Fruit fly (Drosophila melanogaster) whole organism, embryonic: ENCODE measurements around the gene Ten-m.

Source experiments
- CG10267 ChIP-seq: fragments of 200-800 bp; sonication (Bioruptor generic); optimal IDR thresholded peaks from 2 replicates; lab custom pipeline; 2018; ENCODE audit warnings: missing biosample characterization, mild to moderate bottlenecking, missing genetic modification characterization, moderate library complexity
- CG10565 ChIP-seq: fragments of 200-800 bp; sonication (Bioruptor generic); optimal IDR thresholded peaks from 3 replicates; lab custom pipeline; 2016; ENCODE audit warnings: missing biosample characterization, mild to moderate bottlenecking, missing genetic modification characterization
- CG11085 ChIP-seq: fragments of 200-800 bp; sonication (Bioruptor generic); IDR thresholded peaks from 2 replicates; pipeline ENCODE4 v1.3.6; 2022; ENCODE audit warnings: missing biosample characterization, missing genetic modification characterization
- CG11456 ChIP-seq: fragments of 200-800 bp; sonication (Bioruptor generic); IDR thresholded peaks from 3 replicates; pipeline ENCODE4 v1.3.6; 2022; ENCODE audit warnings: missing biosample characterization, missing genetic modification characterization
- CG12219 ChIP-seq: fragments of 200-800 bp; sonication (Bioruptor generic); optimal IDR thresholded peaks from 3 replicates; lab custom pipeline; 2018; ENCODE audit warnings: missing biosample characterization, mild to moderate bottlenecking, missing genetic modification characterization
- CG14014 ChIP-seq: fragments of 200-800 bp; sonication (Bioruptor generic); IDR thresholded peaks from 2 replicates; pipeline ENCODE4 v1.3.6; 2022; ENCODE audit warnings: missing biosample characterization, missing genetic modification characterization
- CG1603 ChIP-seq: fragments of 200-800 bp; sonication (Bioruptor generic); optimal IDR thresholded peaks from 2 replicates; lab custom pipeline; 2019; ENCODE audit warnings: missing biosample characterization, mild to moderate bottlenecking, missing genetic modification characterization, moderate library complexity
- CG16779 ChIP-seq: fragments of 200-800 bp; sonication (Bioruptor generic); IDR thresholded peaks from 2 replicates; pipeline ENCODE4 v1.3.6; 2022; ENCODE audit warnings: missing biosample characterization, missing genetic modification characterization
- CG18011 ChIP-seq: fragments of 200-800 bp; sonication (Bioruptor generic); optimal IDR thresholded peaks from 2 replicates; lab custom pipeline; 2017; ENCODE audit warnings: missing biosample characterization, missing genetic modification characterization, mild to moderate bottlenecking, moderate library complexity, missing genotype
- CG2199 ChIP-seq: fragments of 200-800 bp; sonication (Bioruptor generic); IDR thresholded peaks from 3 replicates; pipeline ENCODE4 v1.3.6; 2022; ENCODE audit warnings: missing biosample characterization, missing genetic modification characterization
- CG2889 ChIP-seq: fragments of 200-800 bp; sonication (Bioruptor generic); IDR thresholded peaks from 3 replicates; pipeline ENCODE4 v1.3.6; 2022; ENCODE audit warnings: missing biosample characterization, missing genetic modification characterization
- CG30403 ChIP-seq: fragments of 200-800 bp; sonication (Bioruptor generic); optimal IDR thresholded peaks from 3 replicates; lab custom pipeline; 2016; ENCODE audit warnings: missing biosample characterization, missing genetic modification characterization
- CG31388 ChIP-seq: fragments of 200-800 bp; sonication (Bioruptor generic); optimal IDR thresholded peaks from 2 replicates; lab custom pipeline; 2016; ENCODE audit warnings: missing biosample characterization, missing genetic modification characterization
- CG3838 ChIP-seq: fragments of 200-800 bp; sonication (Bioruptor generic); optimal IDR thresholded peaks from 3 replicates; lab custom pipeline; 2016; ENCODE audit warnings: missing biosample characterization, missing genetic modification characterization
- CG6254 ChIP-seq: fragments of 200-800 bp; sonication (Bioruptor generic); optimal IDR thresholded peaks from 3 replicates; lab custom pipeline; 2017; ENCODE audit warnings: mild to moderate bottlenecking, missing biosample characterization, missing genetic modification reagents, missing genetic modification characterization
- CG6689 ChIP-seq: fragments of 200-800 bp; sonication (Bioruptor generic); IDR thresholded peaks from 2 replicates; pipeline ENCODE4 v1.3.6; 2022; ENCODE audit warnings: missing biosample characterization, missing genetic modification characterization
- CG6765 ChIP-seq: fragments of 200-800 bp; sonication (Bioruptor generic); optimal IDR thresholded peaks from 3 replicates; lab custom pipeline; 2017; ENCODE audit warnings: missing biosample characterization, mild to moderate bottlenecking, missing genetic modification characterization
- CG6813 ChIP-seq: fragments of 200-800 bp; sonication (Bioruptor generic); optimal IDR thresholded peaks from 2 replicates; lab custom pipeline; 2017; ENCODE audit warnings: missing biosample characterization, missing genetic modification characterization, mild to moderate bottlenecking, moderate library complexity, missing genetic modification reagents
- CG7556 ChIP-seq: fragments of 200-800 bp; sonication (Bioruptor generic); optimal IDR thresholded peaks from 2 replicates; lab custom pipeline; 2017; ENCODE audit warnings: missing biosample characterization, mild to moderate bottlenecking, missing genetic modification characterization
- CG8478 ChIP-seq: fragments of >200 bp; optimal IDR thresholded peaks from 2 replicates; lab custom pipeline; 2018
- Dll ChIP-seq: fragments of 200-800 bp; sonication (Bioruptor generic); IDR thresholded peaks from 4 replicates; pipeline ENCODE4 v1.3.6; 2022; ENCODE audit warnings: missing biosample characterization, missing genetic modification characterization; ENCODE audit not compliant: partially characterized antibody
- Dp ChIP-seq: fragments of 200-800 bp; sonication (Bioruptor generic); optimal IDR thresholded peaks from 2 replicates; lab custom pipeline; 2018; ENCODE audit warnings: missing biosample characterization, mild to moderate bottlenecking, missing genetic modification characterization, moderate library complexity
- Ets97D ChIP-seq: fragments of 200-800 bp; sonication (Bioruptor generic); optimal IDR thresholded peaks from 3 replicates; lab custom pipeline; 2016; ENCODE audit warnings: missing biosample characterization, missing genetic modification characterization
- Gug ChIP-seq: fragments of 200-800 bp; sonication (Bioruptor generic); IDR thresholded peaks from 4 replicates; pipeline ENCODE4 v1.3.6; 2022; ENCODE audit warnings: missing biosample characterization, missing genetic modification characterization
- Hmx ChIP-seq: fragments of 200-800 bp; sonication (Bioruptor generic); optimal IDR thresholded peaks from 2 replicates; lab custom pipeline; 2016; ENCODE audit warnings: missing biosample characterization, missing genetic modification characterization
- Meics ChIP-seq: fragments of 200-800 bp; sonication (Bioruptor generic); optimal IDR thresholded peaks from 2 replicates; lab custom pipeline; 2017; ENCODE audit warnings: missing biosample characterization, mild to moderate bottlenecking, missing genetic modification characterization
- Myb ChIP-seq: fragments of 200-800 bp; sonication (Bioruptor generic); optimal IDR thresholded peaks from 2 replicates; lab custom pipeline; 2016; ENCODE audit warnings: missing biosample characterization, missing genetic modification characterization
- Nf-YB ChIP-seq: fragments of 200-800 bp; sonication (Bioruptor generic); optimal IDR thresholded peaks from 3 replicates; lab custom pipeline; 2019; ENCODE audit warnings: missing biosample characterization, mild to moderate bottlenecking, missing genetic modification characterization, moderate library complexity
- Opbp ChIP-seq: fragments of 200-800 bp; sonication (Bioruptor generic); IDR thresholded peaks from 3 replicates; pipeline ENCODE4 v1.3.6; 2022; ENCODE audit warnings: missing biosample characterization, missing genetic modification characterization; ENCODE audit not compliant: partially characterized antibody
- Optix ChIP-seq: fragments of 200-800 bp; sonication (Bioruptor generic); IDR thresholded peaks from 3 replicates; pipeline ENCODE4 v1.3.6; 2022; ENCODE audit warnings: missing biosample characterization, missing genetic modification characterization
- Sry-δ ChIP-seq: fragments of 200-800 bp; sonication (Bioruptor generic); optimal IDR thresholded peaks from 2 replicates; lab custom pipeline; 2016; ENCODE audit warnings: missing biosample characterization, missing genetic modification characterization
- YL-1 ChIP-seq: fragments of 200-800 bp; sonication (Bioruptor generic); optimal IDR thresholded peaks from 3 replicates; lab custom pipeline; 2017; ENCODE audit warnings: missing biosample characterization, mild to moderate bottlenecking, missing genetic modification characterization
- al ChIP-seq: fragments of 200-800 bp; sonication (Bioruptor generic); IDR thresholded peaks from 2 replicates; pipeline ENCODE4 v1.3.6; 2022; ENCODE audit warnings: missing biosample characterization, missing genetic modification characterization
- ap ChIP-seq: fragments of 200-800 bp; sonication (Bioruptor generic); IDR thresholded peaks from 2 replicates; pipeline ENCODE4 v1.3.6; 2022; ENCODE audit warnings: missing biosample characterization, missing genetic modification characterization
- cato ChIP-seq: fragments of 200-800 bp; sonication (Bioruptor generic); optimal IDR thresholded peaks from 2 replicates; lab custom pipeline; 2016; ENCODE audit warnings: missing biosample characterization, missing genetic modification characterization, borderline replicate concordance
- cg ChIP-seq: fragments of 200-800 bp; sonication (Bioruptor generic); optimal IDR thresholded peaks from 3 replicates; lab custom pipeline; 2019; ENCODE audit warnings: missing biosample characterization, mild to moderate bottlenecking, missing genetic modification characterization, moderate library complexity
- emc ChIP-seq: fragments of 200-800 bp; sonication (Bioruptor generic); optimal IDR thresholded peaks from 2 replicates; lab custom pipeline; 2016; ENCODE audit warnings: missing biosample characterization, missing genetic modification characterization
- fd102C ChIP-seq: fragments of 200-800 bp; sonication (Bioruptor generic); optimal IDR thresholded peaks from 2 replicates; lab custom pipeline; 2018; ENCODE audit warnings: missing biosample characterization, mild to moderate bottlenecking, missing genetic modification characterization, moderate library complexity
- fu2 ChIP-seq: fragments of 200-800 bp; sonication (Bioruptor generic); optimal IDR thresholded peaks from 2 replicates; lab custom pipeline; 2016; ENCODE audit warnings: missing biosample characterization, missing genetic modification characterization
- gfzf ChIP-seq: fragments of 200-800 bp; sonication (Bioruptor generic); optimal IDR thresholded peaks from 2 replicates; lab custom pipeline; 2016; ENCODE audit warnings: missing biosample characterization, mild to moderate bottlenecking, missing genetic modification characterization, moderate library complexity
- jumu ChIP-seq: fragments of 200-800 bp; sonication (Bioruptor generic); optimal IDR thresholded peaks from 3 replicates; lab custom pipeline; 2016; ENCODE audit warnings: missing biosample characterization, missing genetic modification characterization
- lbe ChIP-seq: fragments of 200-800 bp; sonication (Bioruptor generic); optimal IDR thresholded peaks from 2 replicates; lab custom pipeline; 2016; ENCODE audit warnings: missing biosample characterization, mild to moderate bottlenecking, missing genetic modification characterization
- pan ChIP-seq, 4 experiments: fragments of >200 bp in 3 of 4; fragments of 200-800 bp in 1 of 4; sonication (Bioruptor generic) in 1 of 4; optimal IDR thresholded peaks in 3 of 4; IDR thresholded peaks in 1 of 4; 2 replicates each; pipeline versions ENCODE4 v1.3.6 to Lab custom; 2017 to 2022; ENCODE audit warnings: missing biosample characterization in 2 of 4, missing genetic modification characterization in 2 of 4, mixed read lengths in 1 of 4
- row ChIP-seq: fragments of 200-800 bp; sonication (Bioruptor generic); IDR thresholded peaks from 3 replicates; pipeline ENCODE4 v1.3.6; 2022; ENCODE audit warnings: missing biosample characterization, missing genetic modification characterization
- stwl ChIP-seq: fragments of 200-800 bp; sonication (Bioruptor generic); optimal IDR thresholded peaks from 3 replicates; lab custom pipeline; 2018; ENCODE audit warnings: missing biosample characterization, mild to moderate bottlenecking, missing genetic modification characterization, moderate library complexity
- ttk ChIP-seq: fragments of 200-800 bp; sonication (Bioruptor generic); IDR thresholded peaks from 2 replicates; pipeline ENCODE4 v2.1.2; 2022; ENCODE audit warnings: missing biosample characterization, missing genetic modification characterization
- tx ChIP-seq: fragments of 200-800 bp; sonication (Bioruptor generic); optimal IDR thresholded peaks from 2 replicates; lab custom pipeline; 2016; ENCODE audit warnings: missing biosample characterization, missing genetic modification characterization
- usp ChIP-seq: fragments of >200 bp; optimal IDR thresholded peaks from 2 replicates; lab custom pipeline; 2017; ENCODE audit warnings: missing biosample characterization, missing genetic modification characterization

The Ten-m gene

dm6 chr3L:22407590-22408485 lies at the start of gene Ten-m (continued):
- TF ChIP-seq CG10565 (GFP tag; lab: Kevin White, UChicago): no peak
- TF ChIP-seq CG8478 (lab: Kevin White, UChicago): no peak
- TF ChIP-seq cato (GFP tag; lab: Kevin White, UChicago): no peak
- no peak for TF ChIP-seq stwl (tag; lab: Kevin White, UChicago)
- peak; percentile 36; the same call in 1 of the 3 replicates for TF ChIP-seq Opbp (GFP tag; lab: Robert Waterston, UW)
- TF ChIP-seq Dll (GFP tag; lab: Robert Waterston, UW): peak; percentile 32; the same call in 1 of the 4 replicates
- TF ChIP-seq usp (GFP tag; lab: Kevin White, UChicago): no peak
- peak; percentile 9 for TF ChIP-seq CG1603 (tag; lab: Kevin White, UChicago)
- TF ChIP-seq emc (GFP tag; lab: Kevin White, UChicago): no peak
- 0 out of 3 replicates have a peak, but pooled peaks have one; percentile 5 for TF ChIP-seq CG2889
- TF ChIP-seq Ets97D (GFP tag; lab: Kevin White, UChicago): no peak
- no peak for TF ChIP-seq ap (GFP tag; lab: Robert Waterston, UW)
- no peak for TF ChIP-seq al (GFP tag; lab: Robert Waterston, UW)
- TF ChIP-seq lbe (GFP tag; lab: Kevin White, UChicago): peak; percentile 56
- peak; percentile 58 for TF ChIP-seq CG6765 (GFP tag; lab: Kevin White, UChicago)
- TF ChIP-seq ttk (GFP tag; lab: Robert Waterston, UW): no peak
- TF ChIP-seq CG31388 (GFP tag; lab: Kevin White, UChicago): no peak
- no peak for TF ChIP-seq CG16779 (GFP tag; lab: Robert Waterston, UW)
- no peak for TF ChIP-seq Hmx
- no peak for TF ChIP-seq pan (optimal IDR thresholded peaks at IDR 0.05; lab: Kevin White, UChicago)
- peak in 1 of 2 experiments; percentile 36 for TF ChIP-seq pan (GFP tag; optimal IDR thresholded peaks at IDR 0.05 in 1 of 2, IDR thresholded peaks at IDR 0.05 in 1 of 2)
- peak; percentile 27 for TF ChIP-seq CG30403
- peak; percentile 23 for TF ChIP-seq CG6254 (GFP tag; lab: Kevin White, UChicago)
- TF ChIP-seq tx (GFP tag; lab: Kevin White, UChicago): no peak
- TF ChIP-seq Optix (GFP tag; lab: Robert Waterston, UW): no peak
- TF ChIP-seq YL-1 (GFP tag; lab: Kevin White, UChicago): peak; percentile 7
- TF ChIP-seq CG14014 (GFP tag; lab: Robert Waterston, UW): no peak; the same call in 1 of the 2 replicates
- TF ChIP-seq gfzf (GFP tag; lab: Kevin White, UChicago): no peak
- TF ChIP-seq fd102C (GFP tag; lab: Kevin White, UChicago): no peak
- TF ChIP-seq CG3838: no peak
- TF ChIP-seq CG7556 (GFP tag; lab: Kevin White, UChicago): peak; percentile 54
- TF ChIP-seq CG10267 (tag; lab: Kevin White, UChicago): peak; percentile 38
- no peak; the same call in 1 of the 2 replicates for TF ChIP-seq CG6689 (GFP tag; lab: Robert Waterston, UW)
- peak; percentile 6 for TF ChIP-seq CG12219 (GFP tag; lab: Kevin White, UChicago)
- TF ChIP-seq CG2199 (GFP tag; lab: Robert Waterston, UW): peak; percentile 84
- no peak for TF ChIP-seq Dp (GFP tag; lab: Kevin White, UChicago)
- no peak for TF ChIP-seq Myb (GFP tag; lab: Kevin White, UChicago)
- TF ChIP-seq Meics (GFP tag; lab: Kevin White, UChicago): peak; percentile 50
- TF ChIP-seq row (GFP tag; lab: Robert Waterston, UW): peak; percentile 98
- TF ChIP-seq CG11085 (GFP tag; lab: Robert Waterston, UW): no peak
- no peak for TF ChIP-seq CG6813
- no peak for TF ChIP-seq fu2 (GFP tag; lab: Kevin White, UChicago)
- TF ChIP-seq CG18011: no peak
- TF ChIP-seq jumu (GFP tag; lab: Kevin White, UChicago): no peak
- TF ChIP-seq Nf-YB (GFP tag; lab: Kevin White, UChicago): no peak
- TF ChIP-seq Gug (GFP tag; lab: Robert Waterston, UW): no peak; the same call in 3 of the 4 replicates
- no peak for TF ChIP-seq cg (GFP tag; lab: Kevin White, UChicago)
- 0 out of 3 replicates have a peak, but pooled peaks have one; percentile 11 for TF ChIP-seq CG11456 (GFP tag; lab: Robert Waterston, UW)
- TF ChIP-seq Sry-δ (GFP tag; lab: Kevin White, UChicago): no peak
